Worm (Caenorhabditis elegans): ENCODE results near the gene F32D8.13.

Gene F32D8.13

DNA sequence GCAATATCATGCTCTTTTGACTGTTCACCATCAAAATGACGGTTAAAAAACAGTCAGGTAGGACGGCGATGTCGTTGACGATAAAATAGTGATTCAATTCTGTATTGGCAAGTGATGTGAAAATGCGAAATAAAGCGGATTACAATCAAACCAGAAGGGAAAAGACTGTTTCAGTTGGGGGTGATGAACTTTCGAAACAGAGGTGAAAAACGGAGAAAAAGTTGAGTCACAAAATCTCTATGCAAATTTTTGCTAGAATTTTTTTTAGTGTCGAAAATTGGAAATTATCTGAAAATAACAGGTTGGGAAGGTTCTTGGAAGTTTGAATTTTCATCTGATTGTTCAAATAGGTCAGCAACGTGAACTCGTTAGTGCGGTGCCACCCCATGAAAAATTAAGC, 25.4 kb upstream of the F32D8.13 start, which contains the start of gene nas-31:
Gene nas-31 (minus strand): TSS at position 101 of the 400 bp plus-strand sequence.
- no peak for TF ChIP-seq him-1 (tag; optimal IDR thresholded peaks at IDR 0.05)

DNA sequence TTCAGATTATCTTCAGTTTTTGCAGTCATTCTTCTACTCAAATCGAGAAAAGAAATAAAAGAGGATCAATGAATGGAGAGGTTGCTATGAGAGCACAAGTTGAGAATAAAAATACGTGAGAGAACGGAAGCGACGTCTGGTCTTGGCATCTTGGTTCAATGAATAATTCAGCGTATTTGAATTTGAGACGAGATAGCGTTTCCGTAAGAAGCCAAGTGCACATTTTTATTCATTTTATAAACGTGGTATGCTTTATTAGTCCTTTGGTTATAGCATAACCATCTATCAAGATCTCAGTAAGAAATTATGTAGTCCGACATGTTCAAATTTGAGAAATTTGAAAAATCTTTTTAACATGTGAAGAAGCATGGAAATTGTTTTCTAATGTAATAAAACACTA, 22.0 kb upstream of the F32D8.13 start, which contains the start of gene F58B4.2:
Gene F58B4.2 (minus strand): TSS at position 101 of the 400 bp plus-strand sequence.
- TF ChIP-seq him-1 (tag; optimal IDR thresholded peaks at IDR 0.05) (no peak), W03F9.2 (tag; optimal IDR thresholded peaks at IDR 0.05) (no peak), dao-5 (tag; optimal IDR thresholded peaks at IDR 0.05) (no peak)

DNA sequence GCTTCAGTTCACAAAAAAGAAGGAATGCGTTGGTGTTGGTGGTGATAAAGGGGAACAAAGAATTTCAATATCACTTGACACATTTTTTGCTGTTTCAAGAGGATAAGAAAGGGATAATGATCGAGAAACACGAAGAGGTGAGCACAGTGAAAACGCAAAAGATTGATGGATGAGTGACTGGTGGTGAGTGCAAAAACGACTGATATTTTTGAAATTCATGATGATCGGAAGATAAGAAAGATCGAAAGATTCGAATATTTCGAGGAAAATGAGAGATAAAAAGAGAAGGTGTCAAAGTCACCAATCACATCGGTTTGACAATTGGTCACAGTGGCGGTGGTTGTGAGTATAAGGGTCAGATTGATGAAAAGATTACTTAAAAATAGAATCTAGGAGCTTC, 19.6 kb upstream of the F32D8.13 start:
- TF ChIP-seq him-1 (tag; optimal IDR thresholded peaks at IDR 0.05) (no peak), dao-5 (tag; optimal IDR thresholded peaks at IDR 0.05) (no peak), W03F9.2 (tag; optimal IDR thresholded peaks at IDR 0.05) (no peak)

ce11 chrV:10909959-10910358, 13.6 kb upstream of the F32D8.13 start:
- TF ChIP-seq W03F9.2 (tag; optimal IDR thresholded peaks at IDR 0.05) (no peak), dao-5 (tag; optimal IDR thresholded peaks at IDR 0.05) (no peak), him-1 (tag; optimal IDR thresholded peaks at IDR 0.05) (no peak)

- TF ChIP-seq dao-5 (tag; optimal IDR thresholded peaks at IDR 0.05), result no peak
- TF ChIP-seq him-1 (tag; optimal IDR thresholded peaks at IDR 0.05), result no peak
- TF ChIP-seq W03F9.2 (tag; optimal IDR thresholded peaks at IDR 0.05), result no peak
Observed at ce11 chrV:10909071-10909470, 12.7 kb upstream of the F32D8.13 start, which contains the start of gene zzz-1. Gene zzz-1 (minus strand): TSS chrV:10909171.

DNA sequence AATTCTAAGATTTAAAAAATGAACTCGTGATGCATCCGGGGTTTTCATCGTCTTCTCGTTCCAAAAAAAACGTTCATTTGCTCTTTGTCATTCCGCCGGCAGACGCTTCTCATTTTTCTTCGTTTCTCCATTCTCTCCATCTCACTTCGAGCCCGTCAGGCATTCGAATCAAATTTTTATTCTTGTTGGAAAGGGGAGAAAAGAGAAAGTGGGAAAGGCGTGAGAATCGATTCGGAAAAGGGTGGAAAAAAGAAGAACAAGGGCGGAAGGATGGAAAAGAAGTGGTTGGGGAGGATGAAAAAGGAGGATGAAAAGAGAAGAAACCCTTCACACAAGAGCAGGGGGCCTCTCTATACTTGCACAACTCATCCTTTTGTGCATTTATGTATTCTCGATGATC, 8.5 kb upstream of the F32D8.13 start:
- TF ChIP-seq dao-5 (tag; optimal IDR thresholded peaks at IDR 0.05) (no peak), W03F9.2 (tag; optimal IDR thresholded peaks at IDR 0.05) (no peak), him-1 (tag; optimal IDR thresholded peaks at IDR 0.05) (no peak)

- TF ChIP-seq W03F9.2 (tag; optimal IDR thresholded peaks at IDR 0.05), result no peak
- no peak for TF ChIP-seq him-1 (tag; optimal IDR thresholded peaks at IDR 0.05)
- no peak for TF ChIP-seq dao-5 (tag; optimal IDR thresholded peaks at IDR 0.05)
Observed at ce11 chrV:10903748-10904147, 7.4 kb upstream of the F32D8.13 start, which contains the start of gene F32D8.15. Gene F32D8.15 (plus strand): TSS chrV:10904048.

- no peak for TF ChIP-seq W03F9.2 (tag; optimal IDR thresholded peaks at IDR 0.05)
- TF ChIP-seq him-1 (tag; optimal IDR thresholded peaks at IDR 0.05), result no peak
- TF ChIP-seq dao-5 (tag; optimal IDR thresholded peaks at IDR 0.05), result no peak
Observed at ce11 chrV:10902682-10903081, 6.3 kb upstream of the F32D8.13 start, which contains the start of gene F32D8.8. Gene F32D8.8 (minus strand): TSS chrV:10902782.

DNA sequence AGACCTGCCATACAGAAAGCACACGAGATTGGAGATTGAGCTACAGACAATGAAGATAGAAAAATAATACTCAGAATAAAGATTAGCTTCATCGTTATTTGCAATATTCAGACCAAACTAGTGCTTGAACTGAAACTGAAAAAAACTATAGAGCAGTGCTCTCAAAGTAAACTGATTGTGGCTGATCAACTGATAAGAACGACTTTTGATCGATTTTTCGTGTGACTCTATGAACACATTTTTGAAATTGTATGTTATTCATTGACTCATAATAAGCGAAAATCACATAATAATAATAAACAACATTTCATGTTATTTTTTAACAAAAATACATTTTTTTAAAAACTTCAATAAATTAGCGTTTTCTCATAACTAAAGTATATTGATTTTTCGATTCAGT, 4.8 kb upstream of the F32D8.13 start, which contains the start of gene spp-16:
Gene spp-16 (minus strand): TSS at position 179 of the 400 bp plus-strand sequence.
- no peak for TF ChIP-seq dao-5 (tag; optimal IDR thresholded peaks at IDR 0.05)
- TF ChIP-seq him-1 (tag; optimal IDR thresholded peaks at IDR 0.05), result no peak
- TF ChIP-seq W03F9.2 (tag; optimal IDR thresholded peaks at IDR 0.05), result no peak

DNA sequence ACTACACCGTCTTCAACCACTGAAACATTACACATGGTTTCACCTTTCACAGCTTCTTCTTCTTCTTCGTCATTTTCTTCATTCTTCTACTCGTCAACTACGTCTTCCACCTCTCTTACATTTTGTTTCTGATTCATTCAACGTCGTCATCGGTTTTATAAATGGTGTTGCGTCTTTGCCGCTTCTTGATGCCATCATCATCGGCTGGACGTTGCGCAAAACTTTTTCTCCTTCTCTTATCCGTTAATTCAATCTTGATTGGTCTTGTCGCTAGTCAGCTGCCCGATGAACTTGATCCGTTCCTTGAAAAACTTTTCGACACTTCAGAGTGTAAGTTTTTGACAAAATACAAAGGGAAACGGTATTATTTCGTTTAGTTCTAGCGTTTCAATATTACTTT, 2.3 kb upstream of the F32D8.13 start:
- TF ChIP-seq dao-5 (tag; optimal IDR thresholded peaks at IDR 0.05) (no peak), W03F9.2 (tag; optimal IDR thresholded peaks at IDR 0.05) (no peak), him-1 (tag; optimal IDR thresholded peaks at IDR 0.05) (no peak)

DNA sequence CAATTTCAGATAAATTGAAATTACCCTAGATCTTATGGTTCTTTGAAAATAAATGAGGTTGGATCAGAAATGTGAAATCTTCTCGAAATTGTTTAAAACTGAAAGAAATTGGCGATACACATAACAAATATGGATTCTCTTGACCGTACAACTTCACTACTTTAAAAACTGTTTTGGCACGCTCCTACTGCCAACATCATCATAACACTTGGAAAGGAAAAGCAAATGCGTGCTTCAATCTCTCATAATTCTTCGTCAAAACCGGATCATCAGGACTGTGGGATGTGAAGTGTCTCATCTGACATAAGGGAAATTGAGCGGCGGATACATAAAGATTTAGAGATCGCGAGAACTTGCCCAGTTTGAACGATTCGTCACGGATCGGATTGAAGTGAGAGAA, 1.8 kb upstream of the F32D8.13 start, which contains the start of gene F32D8.7:
Gene F32D8.7 (plus strand): TSS at position 329 of the 400 bp plus-strand sequence.
- TF ChIP-seq dao-5 (tag; optimal IDR thresholded peaks at IDR 0.05), result no peak
- TF ChIP-seq W03F9.2 (tag; optimal IDR thresholded peaks at IDR 0.05), result no peak
- no peak for TF ChIP-seq him-1 (tag; optimal IDR thresholded peaks at IDR 0.05)

DNA sequence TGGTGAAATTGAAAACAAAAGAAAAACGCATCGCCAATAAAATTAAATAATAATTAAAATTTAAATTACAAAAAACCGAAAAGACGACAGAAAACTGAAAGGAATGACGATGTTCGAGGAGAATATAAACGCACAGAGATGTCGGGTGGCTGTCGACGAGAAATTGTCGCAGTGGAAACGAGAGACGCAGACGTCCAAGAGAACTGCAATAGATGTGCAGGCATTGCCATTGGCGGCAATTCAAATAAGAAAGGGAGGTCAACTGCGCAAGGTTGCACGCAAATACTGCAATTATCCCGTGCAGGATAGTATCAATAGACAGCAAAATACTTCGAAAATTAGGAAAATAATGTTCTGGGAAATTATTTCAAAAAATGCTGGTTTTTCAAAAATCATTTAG, 829 bp upstream of the F32D8.13 start:
- TF ChIP-seq W03F9.2 (tag; optimal IDR thresholded peaks at IDR 0.05) (peak; percentile 97), him-1 (tag; optimal IDR thresholded peaks at IDR 0.05) (peak; percentile 97), dao-5 (tag; optimal IDR thresholded peaks at IDR 0.05) (peak; percentile 43)

- TF ChIP-seq him-1 (tag; optimal IDR thresholded peaks at IDR 0.05) (no peak), dao-5 (tag; optimal IDR thresholded peaks at IDR 0.05) (no peak), W03F9.2 (tag; optimal IDR thresholded peaks at IDR 0.05) (no peak)
Observed at ce11 chrV:10897106-10897171, 596 bp upstream of the F32D8.13 start, which contains the start of gene sec-61.G. Gene sec-61.G (minus strand): TSS chrV:10897143.

DNA sequence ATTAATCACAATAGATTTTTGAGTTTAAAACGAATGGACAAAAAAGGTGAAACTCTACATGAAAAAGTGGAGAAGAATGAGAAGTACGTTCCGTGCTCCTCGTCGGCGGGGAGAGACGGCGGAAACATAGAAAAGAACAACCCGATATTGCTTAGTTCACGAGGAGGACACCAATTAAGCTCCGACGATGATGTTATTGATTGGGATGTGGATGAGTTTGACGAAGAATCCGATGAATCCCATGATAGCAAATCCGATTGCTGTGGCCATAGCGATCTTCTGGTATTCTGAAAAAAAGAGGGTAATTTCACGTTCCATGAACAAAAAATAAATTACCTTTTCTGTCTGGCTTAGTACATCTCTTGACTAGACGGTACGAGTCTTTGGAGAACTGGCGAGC, 363 bp upstream of the F32D8.13 start:
- TF ChIP-seq him-1 (tag; optimal IDR thresholded peaks at IDR 0.05) (no peak), W03F9.2 (tag; optimal IDR thresholded peaks at IDR 0.05) (no peak), dao-5 (tag; optimal IDR thresholded peaks at IDR 0.05) (no peak)

ce11 chrV:10894601-10895000, 1.7 kb downstream of the F32D8.13 start, which contains the start of the genes F32D8.14 and F32D8.5:
Gene F32D8.14 (minus strand): TSS chrV:10894788.
Gene F32D8.5 (plus strand): TSS chrV:10894800.
- peak; percentile 92 for TF ChIP-seq W03F9.2 (tag; optimal IDR thresholded peaks at IDR 0.05)
- peak; percentile 33 for TF ChIP-seq him-1 (tag; optimal IDR thresholded peaks at IDR 0.05)
- TF ChIP-seq dao-5 (tag; optimal IDR thresholded peaks at IDR 0.05), result no peak
